Fruit fly (Drosophila melanogaster): ENCODE measurements around the gene Hsp23.

The Hsp23 gene

DNA sequence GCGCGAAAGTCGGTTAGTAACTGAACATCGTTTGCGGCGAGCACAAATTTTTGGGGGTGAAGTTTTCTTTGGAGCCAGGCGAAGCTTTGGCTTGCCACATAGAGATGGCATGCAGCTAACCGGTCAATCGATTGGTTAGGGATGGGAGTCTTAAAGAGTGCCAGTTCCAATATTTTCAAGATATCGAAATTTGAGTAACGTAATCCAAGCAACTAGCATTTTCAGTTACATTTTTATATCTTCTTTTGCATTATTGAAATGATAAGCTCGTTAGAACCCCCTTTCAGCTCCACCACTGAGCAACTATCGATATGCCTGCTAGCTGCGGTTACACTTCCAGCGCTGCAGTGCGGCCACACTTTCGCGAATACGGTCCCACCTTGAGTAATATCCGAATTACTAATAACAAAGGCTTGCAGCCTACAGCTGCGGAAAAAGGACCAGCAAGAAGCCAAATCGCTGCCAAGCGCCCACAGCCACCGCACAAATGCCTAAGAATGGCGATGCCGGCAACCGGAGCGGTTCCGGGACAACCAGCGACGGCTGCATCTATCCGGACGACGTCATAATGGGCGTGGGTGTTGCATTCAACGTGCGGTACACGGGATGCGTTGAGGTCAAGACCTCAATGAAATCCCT lies 45.1 kb downstream of the Hsp23 start, which contains the start of the genes Atat and Shc:
Atat (minus strand) TSS at position 103 of the 639 bp plus-strand sequence.
Shc (plus strand) TSS at position 355 of the 639 bp plus-strand sequence.
- TF ChIP-seq pan (optimal IDR thresholded peaks at IDR 0.05) (no peak), EcR (GFP tag; optimal IDR thresholded peaks at IDR 0.05) (no peak), psq (optimal IDR thresholded peaks at IDR 0.05) (no peak), CG8478 (optimal IDR thresholded peaks at IDR 0.05) (no peak), Dll (optimal IDR thresholded peaks at IDR 0.05) (no peak), usp (GFP tag; optimal IDR thresholded peaks at IDR 0.05) (no peak)

dm6 chr3L:9429665-9430607 lies 48.3 kb downstream of the Hsp23 start, which contains the start of the genes RpS17 and MTF-1:
Gene RpS17 (minus strand): TSS chr3L:9429821.
Gene MTF-1 (plus strand): TSS chr3L:9430312.
- TF ChIP-seq EcR (GFP tag; optimal IDR thresholded peaks at IDR 0.05) (no peak), Dll (optimal IDR thresholded peaks at IDR 0.05) (no peak), CG8478 (optimal IDR thresholded peaks at IDR 0.05) (no peak), psq (optimal IDR thresholded peaks at IDR 0.05) (no peak), pan (optimal IDR thresholded peaks at IDR 0.05) (no peak), usp (GFP tag; optimal IDR thresholded peaks at IDR 0.05) (no peak)

- TF ChIP-seq CG8478 (optimal IDR thresholded peaks at IDR 0.05), result no peak
- TF ChIP-seq psq (optimal IDR thresholded peaks at IDR 0.05), result no peak
Measured at dm6 chr3L:9430608-9430952, 48.9 kb downstream of the Hsp23 start.

DNA sequence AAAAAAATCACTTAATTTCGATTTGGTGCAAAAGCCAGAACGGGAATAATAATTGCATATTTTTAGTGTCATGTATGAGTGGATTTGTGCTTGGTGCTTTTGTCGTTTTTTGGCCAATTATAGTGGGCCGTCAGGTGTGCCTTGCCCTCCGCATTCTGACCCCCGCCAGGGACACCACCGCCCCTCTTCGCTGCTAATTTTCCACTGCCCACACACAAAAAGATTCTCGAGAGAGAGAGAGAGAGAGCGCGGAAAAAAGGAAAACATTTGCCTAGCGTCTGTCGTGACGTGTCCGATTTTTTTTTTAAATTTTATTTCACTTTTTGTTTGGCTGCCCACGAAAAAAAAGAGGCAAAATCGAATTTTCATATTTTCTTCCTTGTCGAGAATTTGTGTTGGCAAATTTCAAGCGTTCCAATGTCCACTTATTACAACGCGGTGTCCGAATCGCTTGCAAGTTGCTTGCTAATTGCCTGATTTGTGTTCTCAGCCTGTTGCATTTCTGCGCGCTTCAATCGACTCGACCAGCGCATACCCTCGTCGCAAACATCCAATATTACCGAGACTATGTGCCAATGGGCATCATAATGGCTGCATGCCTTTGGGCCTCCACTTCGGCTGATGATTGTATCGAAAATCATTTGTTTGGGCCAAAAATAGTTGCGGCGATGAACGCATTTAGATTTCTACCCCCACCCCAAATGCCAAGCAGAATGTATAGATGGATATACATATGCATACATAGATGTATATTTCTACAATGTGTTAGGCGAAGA lies 50.4 kb downstream of the Hsp23 start:
- TF ChIP-seq pan (optimal IDR thresholded peaks at IDR 0.05) (peak; percentile 4), psq (optimal IDR thresholded peaks at IDR 0.05) (no peak)
